Worm (Caenorhabditis elegans) whole organism, late embryonic: ENCODE data around the gene R08D7.5.

Experiments
- F13H6.1 ChIP-seq: sonication (generic microtip); optimal IDR thresholded peaks from 2 replicates; lab custom pipeline; 2016; ENCODE audit warnings: missing genetic modification characterization, missing compliant biosample characterization
- Y22D7AL.16 ChIP-seq: sonication (generic microtip); optimal IDR thresholded peaks from 2 replicates; lab custom pipeline; 2016; ENCODE audit warnings: missing genetic modification characterization, missing compliant biosample characterization
- ahr-1 ChIP-seq: sonication (generic microtip); optimal IDR thresholded peaks from 2 replicates; lab custom pipeline; 2016; ENCODE audit warnings: missing genetic modification characterization, missing compliant biosample characterization
- ceh-14 ChIP-seq: sonication (generic microtip); optimal IDR thresholded peaks from 2 replicates; lab custom pipeline; 2016; ENCODE audit warnings: missing genotype, missing genetic modification characterization, missing compliant biosample characterization
- ceh-2 ChIP-seq: sonication (generic microtip); optimal IDR thresholded peaks from 2 replicates; lab custom pipeline; 2016; ENCODE audit warnings: missing genotype, missing genetic modification characterization, missing compliant biosample characterization
- ceh-22 ChIP-seq: sonication (generic microtip); optimal IDR thresholded peaks from 2 replicates; lab custom pipeline; 2017; ENCODE audit warnings: missing biosample characterization, missing genetic modification characterization
- ceh-34 ChIP-seq: sonication (generic microtip); optimal IDR thresholded peaks from 2 replicates; lab custom pipeline; 2016; ENCODE audit warnings: mild to moderate bottlenecking, missing genetic modification characterization, missing compliant biosample characterization
- ceh-48 ChIP-seq: sonication (generic microtip); optimal IDR thresholded peaks from 2 replicates; lab custom pipeline; 2016; ENCODE audit warnings: missing genetic modification characterization, inconsistent platforms, missing compliant biosample characterization
- ceh-6 ChIP-seq: fragments of 200-800 bp; sonication (Bioruptor generic); optimal IDR thresholded peaks from 2 replicates; lab custom pipeline; 2018; ENCODE audit warnings: mild to moderate bottlenecking, missing genetic modification characterization, missing compliant biosample characterization
- ceh-9 ChIP-seq: sonication (generic microtip); optimal IDR thresholded peaks from 2 replicates; lab custom pipeline; 2016; ENCODE audit warnings: mild to moderate bottlenecking, missing genetic modification characterization, inconsistent platforms, missing compliant biosample characterization
- dve-1 ChIP-seq: sonication (generic microtip); optimal IDR thresholded peaks from 2 replicates; lab custom pipeline; 2017; ENCODE audit warnings: antibody characterized with exemption, mild to moderate bottlenecking, missing genetic modification characterization, missing compliant biosample characterization
- elt-4 ChIP-seq: sonication (generic microtip); optimal IDR thresholded peaks from 2 replicates; lab custom pipeline; 2016; ENCODE audit warnings: missing genetic modification characterization, missing compliant biosample characterization
- fkh-10 ChIP-seq: fragments of 150-350 bp; optimal IDR thresholded peaks from 2 replicates; lab custom pipeline; 2014; ENCODE audit warnings: missing biosample characterization, missing genetic modification reagents, missing genetic modification characterization
- fkh-6 ChIP-seq: sonication (generic microtip); optimal IDR thresholded peaks from 2 replicates; lab custom pipeline; 2016; ENCODE audit warnings: missing genetic modification characterization, missing compliant biosample characterization
- hlh-6 ChIP-seq: sonication (generic microtip); optimal IDR thresholded peaks from 2 replicates; lab custom pipeline; 2016; ENCODE audit warnings: missing genotype, missing genetic modification characterization, missing compliant biosample characterization
- hlh-8 ChIP-seq: sonication (generic microtip); optimal IDR thresholded peaks from 2 replicates; lab custom pipeline; 2016; ENCODE audit warnings: missing genotype, missing genetic modification characterization, missing compliant biosample characterization
- lim-6 ChIP-seq: sonication (generic microtip); optimal IDR thresholded peaks from 2 replicates; lab custom pipeline; 2016; ENCODE audit warnings: missing genetic modification characterization, missing compliant biosample characterization
- lin-11 ChIP-seq: fragments of 200-800 bp; sonication (Bioruptor generic); optimal IDR thresholded peaks from 2 replicates; lab custom pipeline; 2018; ENCODE audit warnings: mild to moderate bottlenecking, missing genetic modification characterization, missing compliant biosample characterization
- mec-3 ChIP-seq: sonication (generic microtip); optimal IDR thresholded peaks from 2 replicates; lab custom pipeline; 2016; ENCODE audit warnings: borderline replicate concordance, missing genetic modification characterization, missing compliant biosample characterization
- nhr-232 ChIP-seq: sonication (generic microtip); optimal IDR thresholded peaks from 2 replicates; lab custom pipeline; 2016; ENCODE audit warnings: missing genetic modification characterization, missing compliant biosample characterization
- npax-4 ChIP-seq: sonication (generic microtip); optimal IDR thresholded peaks from 2 replicates; lab custom pipeline; 2016; ENCODE audit warnings: missing genetic modification characterization, missing compliant biosample characterization
- odd-2 ChIP-seq: sonication (generic microtip); optimal IDR thresholded peaks from 2 replicates; lab custom pipeline; 2017; ENCODE audit warnings: antibody characterized with exemption, mild to moderate bottlenecking, missing genetic modification characterization, missing compliant biosample characterization
- pag-3 ChIP-seq: sonication (generic microtip); optimal IDR thresholded peaks from 2 replicates; lab custom pipeline; 2016; ENCODE audit warnings: missing compliant biosample characterization, missing genetic modification characterization, borderline replicate concordance
- pat-9 ChIP-seq: fragments of 200-800 bp; sonication (Bioruptor generic); optimal IDR thresholded peaks from 2 replicates; lab custom pipeline; 2018; ENCODE audit warnings: mild to moderate bottlenecking, missing genetic modification characterization, moderate library complexity, missing compliant biosample characterization
- pha-2 ChIP-seq: sonication (generic microtip); optimal IDR thresholded peaks from 2 replicates; lab custom pipeline; 2017; ENCODE audit warnings: mild to moderate bottlenecking, missing genetic modification characterization, missing compliant biosample characterization
- pqm-1 ChIP-seq: sonication (generic microtip); optimal IDR thresholded peaks from 2 replicates; lab custom pipeline; 2016; ENCODE audit warnings: missing genetic modification characterization, missing compliant biosample characterization
- pros-1 ChIP-seq: fragments of 150-350 bp; optimal IDR thresholded peaks from 2 replicates; lab custom pipeline; 2014; ENCODE audit warnings: missing biosample characterization, missing genetic modification reagents, missing genetic modification characterization
- syd-9 ChIP-seq: sonication (generic microtip); optimal IDR thresholded peaks from 2 replicates; lab custom pipeline; 2016; ENCODE audit warnings: mild to moderate bottlenecking, missing genetic modification characterization, moderate library complexity, missing compliant biosample characterization
- tbx-2 ChIP-seq: sonication (generic microtip); optimal IDR thresholded peaks from 2 replicates; lab custom pipeline; 2016; ENCODE audit warnings: missing genetic modification characterization, missing compliant biosample characterization
- ttx-3 ChIP-seq: sonication (generic microtip); optimal IDR thresholded peaks from 2 replicates; lab custom pipeline; 2016; ENCODE audit warnings: missing genetic modification reagents, missing genetic modification characterization, missing compliant biosample characterization
- unc-55 ChIP-seq: sonication (generic microtip); optimal IDR thresholded peaks from 2 replicates; lab custom pipeline; 2017; ENCODE audit warnings: missing biosample characterization, missing genetic modification reagents, missing genetic modification characterization
- unc-86 ChIP-seq: sonication (generic microtip); optimal IDR thresholded peaks from 2 replicates; lab custom pipeline; 2016; ENCODE audit warnings: missing genetic modification characterization, missing compliant biosample characterization
- ztf-16 ChIP-seq: sonication (generic microtip); optimal IDR thresholded peaks from 2 replicates; lab custom pipeline; 2017; ENCODE audit warnings: missing genetic modification characterization, missing compliant biosample characterization

Gene R08D7.5

DNA sequence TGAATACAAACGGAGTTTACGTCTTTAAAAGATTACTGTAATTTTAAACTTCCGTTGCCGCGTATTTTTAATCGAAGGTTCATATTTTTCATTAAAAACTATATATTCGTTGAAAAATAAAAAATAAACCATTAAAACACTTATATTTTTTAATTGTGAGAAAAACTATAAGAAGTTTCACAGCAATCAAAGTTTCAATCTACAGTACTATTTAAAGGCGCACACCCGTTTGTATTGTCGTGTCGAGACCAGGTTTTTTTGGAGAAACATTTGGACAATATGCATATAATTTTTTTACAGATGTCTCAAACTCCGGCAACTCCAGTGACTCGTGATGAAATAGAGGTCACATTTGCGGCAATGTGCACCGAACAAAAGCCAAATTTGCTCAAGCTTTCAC, at the start of gene R08D7.5:
Gene R08D7.5, plus strand, starts transcription at position 301 of the 400 bp plus-strand sequence.
- TF ChIP-seq ceh-14 (tag; lab: Kevin White, UChicago) = no peak
- TF ChIP-seq tbx-2 = no peak
- no peak for TF ChIP-seq lim-6
- no peak for TF ChIP-seq unc-86 (tag; lab: Kevin White, UChicago)
- no peak for TF ChIP-seq odd-2 (tag; lab: Kevin White, UChicago)
- no peak for TF ChIP-seq ceh-22

DNA sequence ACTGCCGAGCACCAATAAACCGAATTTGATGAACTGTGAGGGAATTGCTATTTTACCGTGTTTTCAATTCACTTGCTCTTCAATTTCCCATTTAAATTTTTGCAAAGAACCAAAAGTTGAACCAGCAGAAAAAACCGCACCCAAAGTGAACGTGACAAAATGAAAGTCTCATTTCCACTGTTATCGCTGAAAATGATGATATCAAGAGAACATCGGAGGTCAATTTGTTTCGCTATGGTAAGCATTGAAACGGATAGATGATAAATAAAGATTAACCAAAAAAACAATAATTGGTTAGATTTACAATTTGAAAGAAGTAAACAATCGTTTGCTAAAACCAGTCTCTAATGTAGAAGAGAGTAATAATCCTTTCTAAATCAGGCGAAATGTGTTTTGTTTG, 48.4 kb upstream of the R08D7.5 start:
- no peak for TF ChIP-seq ceh-6 (GFP tag; lab: Kevin White, UChicago)
- no peak for TF ChIP-seq ztf-16 (tag; lab: Kevin White, UChicago)
- no peak for TF ChIP-seq ceh-2 (tag; lab: Kevin White, UChicago)
- no peak for TF ChIP-seq ttx-3 (tag; lab: Kevin White, UChicago)
- TF ChIP-seq nhr-232 (tag; lab: Kevin White, UChicago) = no peak
- no peak for TF ChIP-seq ceh-9 (tag; lab: Kevin White, UChicago)
- no peak for TF ChIP-seq npax-4 (tag; lab: Kevin White, UChicago)
- no peak for TF ChIP-seq dve-1 (tag; lab: Kevin White, UChicago)
- TF ChIP-seq ahr-1 (tag; lab: Kevin White, UChicago) = no peak
- no peak for TF ChIP-seq pat-9
- TF ChIP-seq mec-3 (tag; lab: Kevin White, UChicago) = no peak

DNA sequence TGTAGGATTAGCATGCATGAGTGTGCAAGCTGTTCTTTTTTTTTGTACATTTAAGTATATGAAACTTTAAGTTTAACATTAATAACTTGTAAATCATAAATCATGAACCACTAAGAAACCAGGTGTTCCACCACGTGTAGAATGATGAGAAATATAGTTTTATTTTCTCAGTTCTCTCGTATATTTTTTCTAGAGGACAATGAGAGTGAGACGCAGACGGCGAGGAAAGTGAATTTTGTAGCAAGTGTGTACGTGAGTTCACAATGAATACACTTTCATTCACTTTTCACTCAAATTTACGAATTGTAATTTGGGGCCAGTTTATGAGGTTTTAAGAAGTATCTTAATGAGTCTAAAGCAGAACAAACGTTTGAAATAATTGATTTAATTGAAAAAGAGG, 47.4 kb upstream of the R08D7.5 start:
- TF ChIP-seq unc-55 (GFP tag; lab: Kevin White, UChicago) (peak; percentile 36), Y22D7AL.16 (tag; lab: Kevin White, UChicago) (no peak)

DNA sequence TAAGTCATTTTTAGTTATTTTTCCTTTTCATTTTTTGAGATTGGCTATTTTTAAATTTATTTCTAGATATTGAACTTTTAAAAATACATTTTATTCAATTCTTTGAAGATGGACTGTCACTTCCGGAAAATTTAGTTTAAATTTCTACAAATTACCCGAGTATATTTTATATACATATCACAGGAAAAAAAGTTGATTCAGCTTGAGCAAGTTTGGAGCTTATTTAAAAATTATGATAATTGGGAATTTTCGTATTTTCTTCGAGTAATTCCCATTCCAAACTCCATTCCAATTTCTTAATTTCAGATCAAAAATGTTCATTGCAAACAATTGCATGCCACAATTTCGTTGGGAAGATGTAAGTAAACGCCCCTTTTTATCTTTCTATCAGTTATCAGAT, 44.2 kb upstream of the R08D7.5 start, which contains the start of gene arrd-15:
Gene arrd-15, plus strand, starts transcription at position 301 of the 400 bp plus-strand sequence.
- TF ChIP-seq fkh-6 (tag; lab: Kevin White, UChicago) (no peak), ceh-34 (peak; percentile 26)
- TF ChIP-seq, all 69 proteins: peak for 1

DNA sequence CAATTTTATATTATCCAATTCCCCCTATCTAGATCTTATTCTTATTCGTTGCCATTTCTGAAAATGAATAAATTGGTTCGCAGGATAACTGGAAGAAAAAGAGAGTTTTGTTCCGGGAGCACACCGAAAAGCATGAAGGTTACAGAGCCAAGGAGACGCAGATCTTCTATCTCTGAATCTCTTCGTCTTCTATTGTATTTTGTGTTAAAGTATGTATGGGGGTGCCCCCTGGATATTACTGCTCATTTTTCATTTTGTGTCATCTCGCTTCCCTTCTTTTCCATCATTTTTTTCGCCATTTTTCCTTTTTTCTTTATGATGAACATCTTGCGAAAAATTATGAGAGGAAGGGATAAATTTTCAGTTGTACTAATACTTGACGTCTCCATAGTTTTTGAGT, 40.2 kb upstream of the R08D7.5 start:
- no peak for TF ChIP-seq pros-1 (tag; lab: Kevin White, UChicago)
- no peak for TF ChIP-seq ceh-48 (tag; lab: Kevin White, UChicago)
- no peak for TF ChIP-seq hlh-6 (tag; lab: Kevin White, UChicago)
- no peak for TF ChIP-seq pag-3 (tag; lab: Kevin White, UChicago)
- no peak for TF ChIP-seq unc-55 (GFP tag; lab: Kevin White, UChicago)
- TF ChIP-seq elt-4 = no peak
- TF ChIP-seq syd-9 (tag; lab: Kevin White, UChicago) = no peak
- TF ChIP-seq F13H6.1 = no peak
- TF ChIP-seq hlh-8 (tag; lab: Kevin White, UChicago) = no peak

DNA sequence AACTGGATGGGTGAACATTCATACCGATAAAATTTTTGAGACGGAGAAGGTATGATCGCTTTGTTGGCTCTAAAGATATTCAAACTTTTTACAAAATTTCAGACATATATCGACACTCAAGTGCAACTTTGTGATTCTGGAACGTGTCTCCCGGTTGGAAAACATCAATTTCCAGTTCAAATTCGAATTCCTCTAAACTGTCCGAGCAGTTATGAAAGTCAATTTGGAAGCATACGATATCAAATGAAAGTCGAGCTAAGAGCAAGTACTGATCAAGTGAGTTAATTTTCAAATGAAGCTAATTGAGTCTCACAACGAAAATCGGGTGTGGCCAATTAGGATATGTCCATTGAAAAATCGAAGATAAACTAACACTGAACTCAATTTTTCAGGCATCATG, 39.5 kb upstream of the R08D7.5 start:
- no peak for TF ChIP-seq fkh-10 (GFP tag; lab: Kevin White, UChicago)
- TF ChIP-seq pha-2 = no peak
- TF ChIP-seq pros-1 (tag; lab: Kevin White, UChicago) = no peak
- no peak for TF ChIP-seq pqm-1 (tag; lab: Kevin White, UChicago)
- no peak for TF ChIP-seq lin-11
